Fruit fly (Drosophila melanogaster) whole organism, embryonic: ENCODE measurements around the gene Egfrap.

Experiments
- Atf3 ChIP-seq: fragments of 200-800 bp; sonication (Bioruptor generic); optimal IDR thresholded peaks from 3 replicates; lab custom pipeline; 2016; ENCODE audit warnings: missing biosample characterization, missing genetic modification characterization
- CG11085 ChIP-seq: fragments of 200-800 bp; sonication (Bioruptor generic); IDR thresholded peaks from 2 replicates; pipeline ENCODE4 v1.3.6; 2022; ENCODE audit warnings: missing biosample characterization, missing genetic modification characterization
- CG11093 ChIP-seq: fragments of 200-800 bp; sonication (Bioruptor generic); IDR thresholded peaks from 3 replicates; pipeline ENCODE4 v1.3.6; 2022; ENCODE audit warnings: missing biosample characterization, missing genetic modification characterization
- CG11247 ChIP-seq: fragments of 200-800 bp; sonication (Bioruptor generic); IDR thresholded peaks from 2 replicates; pipeline ENCODE4 v1.3.6; 2022; ENCODE audit warnings: missing biosample characterization, missing genetic modification characterization
- CG11456 ChIP-seq: fragments of 200-800 bp; sonication (Bioruptor generic); IDR thresholded peaks from 3 replicates; pipeline ENCODE4 v1.3.6; 2022; ENCODE audit warnings: missing biosample characterization, missing genetic modification characterization
- CG1233 ChIP-seq: fragments of 200-800 bp; sonication (Bioruptor generic); optimal IDR thresholded peaks from 4 replicates; lab custom pipeline; 2018; ENCODE audit warnings: missing biosample characterization, mild to moderate bottlenecking, missing genetic modification characterization
- CG13296 ChIP-seq: fragments of 200-800 bp; sonication (Bioruptor generic); optimal IDR thresholded peaks from 3 replicates; lab custom pipeline; 2018; ENCODE audit warnings: missing biosample characterization, mild to moderate bottlenecking, missing genetic modification characterization
- CG14050 ChIP-seq: fragments of 200-800 bp; sonication (Bioruptor generic); IDR thresholded peaks from 3 replicates; pipeline ENCODE4 v1.3.6; 2022; ENCODE audit warnings: missing biosample characterization, missing genetic modification characterization
- CG14860 ChIP-seq: fragments of 200-800 bp; sonication (Bioruptor generic); IDR thresholded peaks from 3 replicates; pipeline ENCODE4 v1.3.6; 2022; ENCODE audit warnings: missing biosample characterization, missing genetic modification characterization; ENCODE audit not compliant: partially characterized antibody
- CG1529 ChIP-seq: fragments of 200-800 bp; sonication (Bioruptor generic); optimal IDR thresholded peaks from 3 replicates; lab custom pipeline; 2018; ENCODE audit warnings: missing biosample characterization, missing genetic modification characterization
- CG16813 ChIP-seq: fragments of 200-800 bp; sonication (Bioruptor generic); IDR thresholded peaks from 3 replicates; pipeline ENCODE4 v1.3.6; 2022; ENCODE audit warnings: missing biosample characterization, missing genetic modification characterization; ENCODE audit not compliant: partially characterized antibody
- CG18764 ChIP-seq: fragments of 200-800 bp; sonication (Bioruptor generic); optimal IDR thresholded peaks from 3 replicates; lab custom pipeline; 2016; ENCODE audit warnings: missing biosample characterization, missing genetic modification characterization
- CG30020 ChIP-seq: fragments of 200-800 bp; optimal IDR thresholded peaks from 2 replicates; lab custom pipeline; 2019; ENCODE audit warnings: missing biosample characterization, mild to moderate bottlenecking, missing genetic modification characterization, moderate library complexity
- CG30403 ChIP-seq: fragments of 200-800 bp; sonication (Bioruptor generic); optimal IDR thresholded peaks from 3 replicates; lab custom pipeline; 2016; ENCODE audit warnings: missing biosample characterization, missing genetic modification characterization
- CG30431 ChIP-seq: fragments of 200-800 bp; sonication (Bioruptor generic); optimal IDR thresholded peaks from 2 replicates; lab custom pipeline; 2017; ENCODE audit warnings: missing biosample characterization, missing genetic modification characterization
- CG4328 ChIP-seq: fragments of 200-800 bp; sonication (Bioruptor generic); optimal IDR thresholded peaks from 3 replicates; lab custom pipeline; 2017; ENCODE audit warnings: missing biosample characterization, missing genetic modification reagents, missing genetic modification characterization
- CG8290 ChIP-seq, 3 experiments: fragments of 200-800 bp; sonication (Bioruptor generic); optimal IDR thresholded peaks; 2 replicates each; lab custom pipeline; 2016 to 2019; ENCODE audit warnings: missing biosample characterization in 3 of 3, missing genetic modification characterization in 3 of 3, mild to moderate bottlenecking in 2 of 3, moderate library complexity in 1 of 3
- CG8478 ChIP-seq: fragments of >200 bp; optimal IDR thresholded peaks from 2 replicates; lab custom pipeline; 2018
- CoRest ChIP-seq: fragments of 200-800 bp; sonication (Bioruptor generic); optimal IDR thresholded peaks from 3 replicates; lab custom pipeline; 2018; ENCODE audit warnings: missing biosample characterization, mild to moderate bottlenecking, missing genetic modification characterization, moderate library complexity
- Dip2 ChIP-seq: fragments of 200-800 bp; sonication (Bioruptor generic); IDR thresholded peaks from 2 replicates; pipeline ENCODE4 v1.3.6; 2022; ENCODE audit warnings: missing biosample characterization, missing genetic modification characterization
- Dip3 ChIP-seq: fragments of 200-800 bp; sonication (Bioruptor generic); optimal IDR thresholded peaks from 3 replicates; lab custom pipeline; 2016; ENCODE audit warnings: missing biosample characterization, missing genetic modification characterization
- Doc3 ChIP-seq: fragments of 200-800 bp; sonication (Bioruptor generic); IDR thresholded peaks from 3 replicates; pipeline ENCODE4 v1.3.6; 2022; ENCODE audit warnings: missing biosample characterization, missing genetic modification characterization; ENCODE audit not compliant: partially characterized antibody
- Fer2 ChIP-seq: fragments of 200-800 bp; sonication (Bioruptor generic); optimal IDR thresholded peaks from 2 replicates; lab custom pipeline; 2018; ENCODE audit warnings: missing biosample characterization, mild to moderate bottlenecking, missing genetic modification characterization, moderate library complexity
- Fer3 ChIP-seq: fragments of 200-800 bp; sonication (Bioruptor generic); optimal IDR thresholded peaks from 2 replicates; lab custom pipeline; 2018; ENCODE audit warnings: missing biosample characterization, mild to moderate bottlenecking, missing genetic modification characterization, moderate library complexity
- Gug ChIP-seq: fragments of 200-800 bp; sonication (Bioruptor generic); IDR thresholded peaks from 4 replicates; pipeline ENCODE4 v1.3.6; 2022; ENCODE audit warnings: missing biosample characterization, missing genetic modification characterization
- Max ChIP-seq: fragments of 200-800 bp; sonication (Bioruptor generic); optimal IDR thresholded peaks from 2 replicates; lab custom pipeline; 2016; ENCODE audit warnings: missing biosample characterization, mild to moderate bottlenecking, missing genetic modification characterization
- Mrtf ChIP-seq: fragments of 200-800 bp; sonication (Bioruptor generic); IDR thresholded peaks from 3 replicates; pipeline ENCODE4 v1.3.6; 2022; ENCODE audit warnings: missing biosample characterization, missing genetic modification characterization
- Oli ChIP-seq: fragments of 200-800 bp; sonication (Bioruptor generic); optimal IDR thresholded peaks from 2 replicates; lab custom pipeline; 2018; ENCODE audit warnings: missing biosample characterization, mild to moderate bottlenecking, missing genetic modification characterization, moderate library complexity
- Opbp ChIP-seq: fragments of 200-800 bp; sonication (Bioruptor generic); IDR thresholded peaks from 3 replicates; pipeline ENCODE4 v1.3.6; 2022; ENCODE audit warnings: missing biosample characterization, missing genetic modification characterization; ENCODE audit not compliant: partially characterized antibody
- Ravus ChIP-seq: fragments of 200-800 bp; sonication (Bioruptor generic); IDR thresholded peaks from 2 replicates; pipeline ENCODE4 v1.3.6; 2022; ENCODE audit warnings: missing biosample characterization, missing genetic modification characterization
- Usf ChIP-seq: fragments of 200-800 bp; sonication (Bioruptor generic); optimal IDR thresholded peaks from 2 replicates; lab custom pipeline; 2017; ENCODE audit warnings: missing genotype, missing biosample characterization, missing genetic modification characterization
- Xrp1 ChIP-seq: fragments of 200-800 bp; sonication (Bioruptor generic); IDR thresholded peaks from 2 replicates; pipeline ENCODE4 v1.3.6; 2022; ENCODE audit warnings: missing biosample characterization, missing genetic modification characterization
- ab ChIP-seq: fragments of 200-800 bp; sonication (Bioruptor generic); optimal IDR thresholded peaks from 2 replicates; lab custom pipeline; 2016; ENCODE audit warnings: missing biosample characterization, missing genetic modification characterization
- amos ChIP-seq: fragments of 200-800 bp; sonication (Bioruptor generic); IDR thresholded peaks from 2 replicates; pipeline ENCODE4 v1.3.6; 2022; ENCODE audit warnings: missing biosample characterization, missing genetic modification characterization; ENCODE audit not compliant: partially characterized antibody
- aop ChIP-seq: fragments of 200-800 bp; sonication (Bioruptor generic); IDR thresholded peaks from 2 replicates; pipeline ENCODE4 v1.3.6; 2022; ENCODE audit warnings: missing biosample characterization, missing genetic modification characterization
- esg ChIP-seq: fragments of 200-800 bp; sonication (Bioruptor generic); conservative IDR thresholded peaks from 2 replicates; pipeline ENCODE4 v1.3.6; 2022; ENCODE audit warnings: missing biosample characterization, missing genetic modification characterization
- fd3F ChIP-seq: fragments of 200-800 bp; sonication (Bioruptor generic); optimal IDR thresholded peaks from 2 replicates; lab custom pipeline; 2018; ENCODE audit warnings: missing biosample characterization, mild to moderate bottlenecking, missing genetic modification characterization, moderate library complexity
- gem ChIP-seq: fragments of 200-800 bp; sonication (Bioruptor generic); optimal IDR thresholded peaks from 2 replicates; lab custom pipeline; 2019; ENCODE audit warnings: missing biosample characterization, mild to moderate bottlenecking, missing genetic modification characterization, moderate library complexity
- h ChIP-seq: fragments of >200 bp; optimal IDR thresholded peaks from 2 replicates; lab custom pipeline; 2017
- inv ChIP-seq: fragments of 200-800 bp; sonication (Bioruptor generic); IDR thresholded peaks from 2 replicates; pipeline ENCODE4 v1.3.6; 2022; ENCODE audit warnings: missing biosample characterization, missing genetic modification characterization; ENCODE audit not compliant: partially characterized antibody
- kay ChIP-seq: fragments of 200-800 bp; sonication (Bioruptor generic); optimal IDR thresholded peaks from 2 replicates; lab custom pipeline; 2016; ENCODE audit warnings: missing biosample characterization, missing genetic modification characterization
- lmd ChIP-seq: fragments of 200-800 bp; sonication (Bioruptor generic); IDR thresholded peaks from 2 replicates; pipeline ENCODE4 v1.3.6; 2022; ENCODE audit warnings: missing biosample characterization, missing genetic modification characterization
- mld ChIP-seq: fragments of 200-800 bp; sonication (Bioruptor generic); IDR thresholded peaks from 3 replicates; pipeline ENCODE4 v1.3.6; 2022; ENCODE audit warnings: missing biosample characterization, missing genetic modification characterization; ENCODE audit not compliant: partially characterized antibody
- rib ChIP-seq: fragments of 200-800 bp; sonication (Bioruptor generic); IDR thresholded peaks from 2 replicates; pipeline ENCODE4 v1.3.6; 2022; ENCODE audit warnings: missing biosample characterization, missing genetic modification characterization
- row ChIP-seq: fragments of 200-800 bp; sonication (Bioruptor generic); IDR thresholded peaks from 3 replicates; pipeline ENCODE4 v1.3.6; 2022; ENCODE audit warnings: missing biosample characterization, missing genetic modification characterization
- schlank ChIP-seq: fragments of 200-800 bp; sonication (Bioruptor generic); optimal IDR thresholded peaks from 2 replicates; lab custom pipeline; 2018; ENCODE audit warnings: missing biosample characterization, mild to moderate bottlenecking, missing genetic modification characterization
- slp2 ChIP-seq: fragments of 200-800 bp; sonication (Bioruptor generic); optimal IDR thresholded peaks from 2 replicates; lab custom pipeline; 2016; ENCODE audit warnings: missing biosample characterization, missing genetic modification characterization
- sna ChIP-seq: fragments of 200-800 bp; sonication (Bioruptor generic); IDR thresholded peaks from 2 replicates; pipeline ENCODE4 v1.3.6; 2022; ENCODE audit warnings: missing biosample characterization, missing genetic modification characterization; ENCODE audit not compliant: partially characterized antibody
- sug ChIP-seq: fragments of 200-800 bp; optimal IDR thresholded peaks from 2 replicates; lab custom pipeline; 2019; ENCODE audit warnings: missing biosample characterization, mild to moderate bottlenecking, missing genetic modification characterization, moderate library complexity

Gene Egfrap

DNA sequence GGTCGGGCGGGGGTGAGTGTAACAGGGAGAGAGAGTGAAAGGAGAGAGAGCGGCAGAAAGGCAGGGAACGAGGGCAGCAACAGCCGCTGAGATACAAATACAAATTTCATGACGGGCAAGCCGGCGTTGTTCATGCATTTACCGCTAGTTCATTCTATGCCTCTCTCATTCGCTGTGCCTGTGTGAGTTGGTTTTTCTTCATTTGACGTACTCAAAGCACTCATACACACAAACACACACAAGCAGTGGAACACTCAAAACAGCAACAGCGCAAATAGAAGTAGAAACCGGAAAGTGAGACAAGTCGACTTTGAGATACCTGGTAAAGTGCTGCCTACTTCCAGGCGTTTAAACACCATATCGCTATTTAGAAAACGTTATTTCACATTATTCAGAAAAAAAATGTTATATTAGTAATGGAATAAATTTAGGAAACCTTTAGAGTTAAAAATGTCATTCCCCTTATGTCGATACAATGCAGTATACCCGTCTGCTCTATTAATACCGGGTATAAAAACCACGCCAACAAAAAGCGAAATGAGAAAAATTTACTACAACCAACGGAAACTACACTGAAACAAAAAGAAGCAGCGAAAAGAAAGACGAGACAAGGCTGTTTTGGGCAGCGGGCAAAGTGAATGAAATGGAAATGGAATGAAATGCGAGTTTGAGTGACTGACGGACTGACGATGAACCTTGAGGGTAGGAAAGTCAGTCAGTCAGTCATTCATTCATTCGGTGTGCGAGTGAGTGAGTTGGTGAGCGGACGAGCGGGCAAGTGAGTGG is 25.9 kb upstream of the Egfrap start (continued):
- TF ChIP-seq CG8290 (GFP tag; optimal IDR thresholded peaks at IDR 0.05; lab: Kevin White, UChicago), result peak; percentile 100
- peak; percentile 35 to 100 for TF ChIP-seq CG8290 (tag; optimal IDR thresholded peaks at IDR 0.05; lab: Kevin White, UChicago)
- 0 out of 2 replicates have a peak, but pooled peaks have one; percentile 23 for TF ChIP-seq Dip2 (GFP tag; lab: Robert Waterston, UW)
- TF ChIP-seq CG30431, result peak; percentile 94
- TF ChIP-seq ab, result peak; percentile 63
- TF ChIP-seq Oli, result peak; percentile 96
- TF ChIP-seq CoRest (tag; lab: Kevin White, UChicago), result peak; percentile 93
- TF ChIP-seq rib (GFP tag; lab: Robert Waterston, UW), result peak; percentile 59; the same call in 1 of the 2 replicates
- TF ChIP-seq kay (GFP tag; lab: Kevin White, UChicago), result peak; percentile 92
- TF ChIP-seq CG30403 (GFP tag; lab: Kevin White, UChicago), result peak; percentile 97
- TF ChIP-seq esg (GFP tag; lab: Robert Waterston, UW), result peak; percentile 96
- peak; percentile 74 for TF ChIP-seq CG30020 (tag; lab: Kevin White, UChicago)
- TF ChIP-seq aop (GFP tag; lab: Robert Waterston, UW), result peak; percentile 87
- peak; percentile 96 for TF ChIP-seq Gug (GFP tag; lab: Robert Waterston, UW)
- TF ChIP-seq CG1233 (GFP tag; lab: Kevin White, UChicago), result peak; percentile 87
- TF ChIP-seq Ravus (GFP tag; lab: Robert Waterston, UW), result peak; percentile 86
- TF ChIP-seq CG4328 (GFP tag; lab: Kevin White, UChicago), result peak; percentile 5
- peak; percentile 89 for TF ChIP-seq Atf3
- no peak for TF ChIP-seq Doc3 (GFP tag; lab: Robert Waterston, UW)
- peak; percentile 19 for TF ChIP-seq sug
- no peak for TF ChIP-seq CG8478
- peak; percentile 38 for TF ChIP-seq Fer2 (tag; lab: Kevin White, UChicago)
- TF ChIP-seq inv (GFP tag; lab: Robert Waterston, UW), result no peak
- peak; percentile 97 for TF ChIP-seq slp2 (GFP tag; lab: Kevin White, UChicago)
- peak; percentile 53 for TF ChIP-seq Dip3
- peak; percentile 95 for TF ChIP-seq CG18764
- peak; percentile 88 for TF ChIP-seq CG11456
- peak; percentile 86 for TF ChIP-seq Fer3
- peak; percentile 56 for TF ChIP-seq CG13296 (GFP tag; lab: Kevin White, UChicago)
- TF ChIP-seq h, result no peak
- TF ChIP-seq row (GFP tag; lab: Robert Waterston, UW), result peak; percentile 99
- TF ChIP-seq CG16813 (GFP tag; lab: Robert Waterston, UW), result no peak
- no peak for TF ChIP-seq Opbp (GFP tag; lab: Robert Waterston, UW)
- TF ChIP-seq Mrtf (GFP tag; lab: Robert Waterston, UW), result peak; percentile 94
- peak; percentile 86 for TF ChIP-seq CG11247 (GFP tag; lab: Robert Waterston, UW)
- TF ChIP-seq amos (GFP tag; lab: Robert Waterston, UW), result no peak; the same call in 1 of the 2 replicates
- TF ChIP-seq CG1529, result peak; percentile 94
- TF ChIP-seq lmd (GFP tag; lab: Robert Waterston, UW), result peak; percentile 98
- TF ChIP-seq CG14050, result peak; percentile 91
- TF ChIP-seq CG11085 (GFP tag; lab: Robert Waterston, UW), result peak; percentile 68
- peak; percentile 98 for TF ChIP-seq gem (tag; lab: Kevin White, UChicago)
- TF ChIP-seq schlank (tag; lab: Kevin White, UChicago), result peak; percentile 39
- no peak for TF ChIP-seq CG14860 (GFP tag; lab: Robert Waterston, UW)
- TF ChIP-seq CG11093 (GFP tag; lab: Robert Waterston, UW), result peak; percentile 97
- TF ChIP-seq fd3F (GFP tag; lab: Kevin White, UChicago), result peak; percentile 76
- TF ChIP-seq Xrp1 (GFP tag; lab: Robert Waterston, UW), result peak; percentile 99
- TF ChIP-seq Usf, result peak; percentile 61
- no peak for TF ChIP-seq mld (GFP tag; lab: Robert Waterston, UW)
- TF ChIP-seq sna (GFP tag; lab: Robert Waterston, UW), result no peak
- peak; percentile 95 for TF ChIP-seq Max (GFP tag; lab: Kevin White, UChicago)
